Fruit fly (Drosophila melanogaster) whole organism, adult: ENCODE measurements around the gene rtet.

Experiments
- CG11617 ChIP-seq: fragments of 200-800 bp; sonication (Bioruptor generic); optimal IDR thresholded peaks from 2 replicates; lab custom pipeline; 2017; ENCODE audit warnings: mild to moderate bottlenecking, missing biosample characterization, missing genetic modification reagents, missing genetic modification characterization
- CG12768 ChIP-seq: fragments of 200-800 bp; sonication (Bioruptor generic); optimal IDR thresholded peaks from 2 replicates; lab custom pipeline; 2017; ENCODE audit warnings: missing biosample characterization, missing genetic modification characterization, mild to moderate bottlenecking, moderate library complexity, missing genetic modification reagents
- CG1620 ChIP-seq: fragments of 200-800 bp; sonication (Bioruptor generic); optimal IDR thresholded peaks from 2 replicates; lab custom pipeline; 2016; ENCODE audit warnings: missing biosample characterization, missing genetic modification characterization
- CG33017 ChIP-seq: fragments of 200-800 bp; sonication (Bioruptor generic); optimal IDR thresholded peaks from 2 replicates; lab custom pipeline; 2018; ENCODE audit warnings: missing biosample characterization, mild to moderate bottlenecking, missing genetic modification characterization, moderate library complexity
- CG7101 ChIP-seq: fragments of 200-800 bp; sonication (Bioruptor generic); optimal IDR thresholded peaks from 2 replicates; lab custom pipeline; 2018; ENCODE audit warnings: missing biosample characterization, mild to moderate bottlenecking, missing genetic modification characterization, moderate library complexity
- Clk ChIP-seq: fragments of 200-800 bp; sonication (Bioruptor generic); optimal IDR thresholded peaks from 2 replicates; lab custom pipeline; 2017; ENCODE audit warnings: missing biosample characterization, missing genetic modification characterization
- Crg-1 ChIP-seq: fragments of 200-800 bp; sonication (Bioruptor generic); optimal IDR thresholded peaks from 2 replicates; lab custom pipeline; 2016; ENCODE audit warnings: missing biosample characterization, missing genetic modification characterization
- Hr96 ChIP-seq: fragments of 200-800 bp; sonication (Bioruptor generic); optimal IDR thresholded peaks from 2 replicates; lab custom pipeline; 2016; ENCODE audit warnings: missing biosample characterization, missing genetic modification characterization
- Mnt ChIP-seq: fragments of 200-800 bp; sonication (Bioruptor generic); optimal IDR thresholded peaks from 2 replicates; lab custom pipeline; 2016; ENCODE audit warnings: missing biosample characterization, mild to moderate bottlenecking, missing genetic modification characterization
- bab1 ChIP-seq: fragments of 200-800 bp; sonication (Bioruptor generic); optimal IDR thresholded peaks from 3 replicates; lab custom pipeline; 2019; ENCODE audit warnings: missing biosample characterization, mild to moderate bottlenecking, missing genetic modification characterization, moderate library complexity
- cic ChIP-seq: fragments of 200-800 bp; sonication (Bioruptor generic); optimal IDR thresholded peaks from 2 replicates; lab custom pipeline; 2017; ENCODE audit warnings: missing biosample characterization, mild to moderate bottlenecking, missing genetic modification characterization, moderate library complexity
- cnc ChIP-seq, 2 experiments: fragments of >200 bp; optimal IDR thresholded peaks; 2 replicates each; lab custom pipeline; 2017
- kay ChIP-seq: fragments of 200-800 bp; sonication (Bioruptor generic); peaks from one replicate; lab custom pipeline; 2016; ENCODE audit warnings: missing biosample characterization, missing genetic modification characterization, borderline replicate concordance
- ovo ChIP-seq: fragments of 200-800 bp; sonication (Bioruptor generic); optimal IDR thresholded peaks from 2 replicates; lab custom pipeline; 2016; ENCODE audit warnings: missing biosample characterization, missing genetic modification characterization
- pad ChIP-seq: fragments of 200-800 bp; sonication (Bioruptor generic); optimal IDR thresholded peaks from 3 replicates; lab custom pipeline; 2017; ENCODE audit warnings: missing biosample characterization, missing genetic modification characterization, mild to moderate bottlenecking, moderate library complexity, missing genetic modification reagents
- tj ChIP-seq: fragments of 200-800 bp; sonication (Bioruptor generic); optimal IDR thresholded peaks from 3 replicates; lab custom pipeline; 2017; ENCODE audit warnings: missing biosample characterization, mild to moderate bottlenecking, missing genetic modification characterization, moderate library complexity
- toe ChIP-seq: fragments of 200-800 bp; sonication (Bioruptor generic); optimal IDR thresholded peaks from 2 replicates; lab custom pipeline; 2016; ENCODE audit warnings: missing biosample characterization, missing genetic modification characterization

The rtet gene

DNA sequence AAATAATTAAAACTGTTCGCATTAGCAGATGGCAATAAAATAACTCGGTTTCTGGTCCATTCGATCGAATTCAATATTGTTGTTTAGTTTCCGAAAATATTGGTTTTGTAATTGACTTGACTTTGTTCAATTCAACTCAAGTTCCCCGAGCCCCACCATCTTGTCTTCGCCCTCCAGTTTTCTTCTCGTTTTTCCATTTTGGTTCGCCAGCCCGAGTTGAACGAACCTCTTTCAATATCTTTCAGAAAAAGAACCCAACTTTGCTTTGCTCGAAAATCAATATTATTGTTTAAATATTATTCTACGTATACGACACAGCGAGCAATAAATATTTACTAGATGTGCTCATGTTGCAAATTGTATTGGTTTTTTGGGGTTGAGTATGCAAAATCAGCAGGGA, 50.4 kb downstream of the rtet start:
- no peak for TF ChIP-seq ovo (GFP tag; lab: Kevin White, UChicago)
- no peak for TF ChIP-seq toe (GFP tag; lab: Kevin White, UChicago)
- no peak for TF ChIP-seq Crg-1
- TF ChIP-seq CG33017 (tag; lab: Kevin White, UChicago): no peak
- no peak for TF ChIP-seq tj (GFP tag; lab: Kevin White, UChicago)
- no peak for TF ChIP-seq Mnt (GFP tag; lab: Kevin White, UChicago)
- TF ChIP-seq cic (GFP tag; lab: Kevin White, UChicago): no peak
- TF ChIP-seq kay (GFP tag; lab: Kevin White, UChicago): no peak
- no peak for TF ChIP-seq Hr96
- TF ChIP-seq cnc (optimal IDR thresholded peaks at IDR 0.05; lab: Kevin White, UChicago): no peak
- no peak for TF ChIP-seq CG12768 (GFP tag; lab: Kevin White, UChicago)
- TF ChIP-seq CG11617 (GFP tag; lab: Kevin White, UChicago): no peak
- TF ChIP-seq Clk (GFP tag; lab: Kevin White, UChicago): no peak
- TF ChIP-seq CG7101: no peak
- no peak for TF ChIP-seq pad
- TF ChIP-seq bab1 (GFP tag; lab: Kevin White, UChicago): no peak
- no peak for TF ChIP-seq CG1620 (GFP tag; lab: Kevin White, UChicago)
